Worm (Caenorhabditis elegans) whole organism, mixed stage, embryonic: Measurements from ENCODE around the gene mam-4.

Experiments used
- flh-1 ChIP-seq: fragments of 200-800 bp; sonication (Bioruptor generic); optimal IDR thresholded peaks from 2 replicates; lab custom pipeline; 2018; ENCODE audit warnings: mild to moderate bottlenecking, missing genetic modification characterization, moderate library complexity, missing compliant biosample characterization
- hlh-1 ChIP-seq: fragments of 150-350 bp; optimal IDR thresholded peaks from 2 replicates; lab custom pipeline; 2014; ENCODE audit warnings: missing biosample characterization, missing genetic modification reagents, missing genetic modification characterization
- lin-13 ChIP-seq: fragments of 150-350 bp; optimal IDR thresholded peaks from 2 replicates; lab custom pipeline; 2014; ENCODE audit warnings: missing biosample characterization, missing genetic modification characterization
- lsy-2 ChIP-seq: fragments of 150-350 bp; optimal IDR thresholded peaks from 2 replicates; lab custom pipeline; 2014; ENCODE audit warnings: missing biosample characterization, missing genetic modification characterization
- mab-5 ChIP-seq: fragments of 150-350 bp; optimal IDR thresholded peaks from 2 replicates; lab custom pipeline; 2014; ENCODE audit warnings: missing biosample characterization, missing genetic modification characterization
- mep-1 ChIP-seq: fragments of 150-350 bp; optimal IDR thresholded peaks from 2 replicates; lab custom pipeline; 2017; ENCODE audit warnings: missing biosample characterization, missing genetic modification reagents, missing genetic modification characterization, inconsistent platforms
- nhr-12 ChIP-seq: fragments of 150-350 bp; optimal IDR thresholded peaks from 2 replicates; lab custom pipeline; 2014; ENCODE audit warnings: missing biosample characterization, missing genetic modification characterization
- nhr-237 ChIP-seq: fragments of 150-350 bp; optimal IDR thresholded peaks from 2 replicates; lab custom pipeline; 2014; ENCODE audit warnings: missing biosample characterization, missing genetic modification characterization
- nhr-28 ChIP-seq: fragments of 150-350 bp; optimal IDR thresholded peaks from 2 replicates; lab custom pipeline; 2014; ENCODE audit warnings: missing biosample characterization, missing genetic modification characterization
- pha-4 ChIP-seq: fragments of 150-350 bp; optimal IDR thresholded peaks from 2 replicates; lab custom pipeline; 2018; ENCODE audit warnings: missing biosample characterization, missing genetic modification reagents, missing genetic modification characterization
- snpc-4 ChIP-seq: fragments of 150-350 bp; optimal IDR thresholded peaks from 2 replicates; lab custom pipeline; 2014; ENCODE audit warnings: missing biosample characterization, missing genetic modification characterization
- unc-120 ChIP-seq: sonication (generic microtip); optimal IDR thresholded peaks from 2 replicates; lab custom pipeline; 2017; ENCODE audit warnings: missing genetic modification characterization, missing compliant biosample characterization; ENCODE audit not compliant: poor library complexity, severe bottlenecking
- ztf-11 ChIP-seq: fragments of 150-350 bp; optimal IDR thresholded peaks from 2 replicates; lab custom pipeline; 2014; ENCODE audit warnings: missing biosample characterization, missing genetic modification characterization

ce11 chrV:11234350-11234749 is 13.6 kb upstream of the mam-4 start, which contains the start of gene T19B10.5:
- no peak for TF ChIP-seq pha-4 (tag; lab: Kevin White, UChicago)
- TF ChIP-seq ztf-11: no peak
- no peak for TF ChIP-seq nhr-28 (tag; lab: Kevin White, UChicago)
- no peak for TF ChIP-seq mep-1 (tag; lab: Kevin White, UChicago)
- no peak for TF ChIP-seq lin-13
- TF ChIP-seq mab-5 (tag; lab: Kevin White, UChicago): no peak
- no peak for TF ChIP-seq unc-120 (tag; lab: Kevin White, UChicago)
- no peak for TF ChIP-seq snpc-4 (tag; lab: Kevin White, UChicago)
- no peak for TF ChIP-seq hlh-1
- TF ChIP-seq nhr-237 (tag; lab: Kevin White, UChicago): no peak
- TF ChIP-seq nhr-12 (tag; lab: Kevin White, UChicago): no peak
- no peak for TF ChIP-seq flh-1
- TF ChIP-seq lsy-2: no peak
